Worm (Caenorhabditis elegans) whole organism, L1 larva: ENCODE measurements around the gene T23F4.2.
A peak's percentile ranks its signal among the peaks of the same experiment; 100 is the strongest.

ENCODE experiments used
- C04F5.9 ChIP-seq: sonication (generic microtip); optimal IDR thresholded peaks from 2 replicates; lab custom pipeline; 2016; ENCODE audit warnings: missing genetic modification characterization, missing compliant biosample characterization
- C16A3.4 ChIP-seq: fragments of 150-350 bp; optimal IDR thresholded peaks from 2 replicates; lab custom pipeline; 2014; ENCODE audit warnings: missing biosample characterization, missing genetic modification characterization
- ama-1 ChIP-seq: fragments of 150-350 bp; optimal IDR thresholded peaks from 2 replicates; lab custom pipeline; 2014
- blmp-1 ChIP-seq: fragments of 150-350 bp; optimal IDR thresholded peaks from 2 replicates; lab custom pipeline; 2014; ENCODE audit warnings: missing biosample characterization, missing genetic modification characterization
- ceh-90 ChIP-seq: sonication (generic microtip); optimal IDR thresholded peaks from 2 replicates; lab custom pipeline; 2016; ENCODE audit warnings: missing genetic modification characterization, missing compliant biosample characterization
- efl-1 ChIP-seq, 4 experiments: fragments of 150-350 bp; optimal IDR thresholded peaks in 3 of 4; peaks in 1 of 4; 1 replicate in 1 of 4; 2 replicates in 3 of 4; lab custom pipeline; 2014; ENCODE audit warnings: missing biosample characterization in 2 of 4, missing genetic modification characterization in 2 of 4, missing genetic modification reagents in 2 of 4
- efl-3 ChIP-seq: fragments of 200-800 bp; sonication (Bioruptor generic); optimal IDR thresholded peaks from 2 replicates; lab custom pipeline; 2018; ENCODE audit warnings: mild to moderate bottlenecking, missing genetic modification characterization, missing compliant biosample characterization
- egl-27 ChIP-seq, 2 experiments: fragments of 150-350 bp in 1 of 2; sonication (generic microtip); optimal IDR thresholded peaks; 3 replicates each; lab custom pipeline; 2017 to 2018; ENCODE audit warnings: missing biosample characterization in 2 of 2, missing genetic modification characterization in 2 of 2, missing genetic modification reagents in 2 of 2
- elt-2 ChIP-seq: sonication (generic microtip); optimal IDR thresholded peaks from 2 replicates; lab custom pipeline; 2016; ENCODE audit warnings: missing genetic modification characterization, mild to moderate bottlenecking, inconsistent platforms, missing compliant biosample characterization, missing genetic modification reagents
- fkh-10 ChIP-seq: sonication (generic microtip); optimal IDR thresholded peaks from 2 replicates; lab custom pipeline; 2017; ENCODE audit warnings: missing biosample characterization, missing genetic modification reagents, missing genetic modification characterization
- fkh-8 ChIP-seq: sonication (generic microtip); optimal IDR thresholded peaks from 2 replicates; lab custom pipeline; 2016; ENCODE audit warnings: mild to moderate bottlenecking, missing genetic modification characterization, missing compliant biosample characterization
- grh-1 ChIP-seq: fragments of 200-800 bp; sonication (Bioruptor generic); IDR thresholded peaks from 2 replicates; pipeline ENCODE4 v1.3.6; 2022; ENCODE audit warnings: missing genetic modification reagents, missing genetic modification characterization, missing compliant biosample characterization
- isw-1 ChIP-seq: fragments of 200-800 bp; sonication (Bioruptor generic); IDR thresholded peaks from 2 replicates; pipeline ENCODE4 v1.3.6; 2022; ENCODE audit warnings: missing genetic modification characterization, missing compliant biosample characterization
- lin-14 ChIP-seq: fragments of 200-800 bp; sonication (Bioruptor generic); optimal IDR thresholded peaks from 2 replicates; lab custom pipeline; 2018; ENCODE audit warnings: mild to moderate bottlenecking, missing genetic modification characterization, moderate library complexity, missing compliant biosample characterization
- lir-3 ChIP-seq: sonication (generic microtip); optimal IDR thresholded peaks from 2 replicates; lab custom pipeline; 2016; ENCODE audit warnings: mild to moderate bottlenecking, missing genetic modification characterization, moderate library complexity, missing compliant biosample characterization; ENCODE audit not compliant: poor library complexity
- lsy-2 ChIP-seq, 2 experiments: fragments of 150-350 bp; optimal IDR thresholded peaks; 2 replicates each; lab custom pipeline; 2014; ENCODE audit warnings: missing biosample characterization in 2 of 2, missing genetic modification characterization in 2 of 2
- mab-9 ChIP-seq: fragments of 200-800 bp; sonication (Bioruptor generic); IDR thresholded peaks from 2 replicates; pipeline ENCODE4 v1.3.6; 2022; ENCODE audit warnings: missing genetic modification reagents, missing genetic modification characterization, missing compliant biosample characterization
- mdl-1 ChIP-seq, 2 experiments: fragments of 150-350 bp; optimal IDR thresholded peaks; 2 replicates each; lab custom pipeline; 2014 to 2017; ENCODE audit warnings: missing biosample characterization in 2 of 2, missing genetic modification characterization in 2 of 2, inconsistent platforms in 1 of 2
- mep-1 ChIP-seq: fragments of 150-350 bp; optimal IDR thresholded peaks from 2 replicates; lab custom pipeline; 2014; ENCODE audit warnings: missing biosample characterization, missing genetic modification characterization
- nhr-12 ChIP-seq: sonication (generic microtip); optimal IDR thresholded peaks from 2 replicates; lab custom pipeline; 2017; ENCODE audit warnings: missing biosample characterization, missing genetic modification characterization
- nhr-19 ChIP-seq: fragments of 200-800 bp; sonication (Bioruptor generic); conservative IDR thresholded peaks from 2 replicates; pipeline ENCODE4 v1.3.6; 2022; ENCODE audit warnings: missing genetic modification characterization, missing compliant biosample characterization
- nhr-20 ChIP-seq: sonication (generic microtip); optimal IDR thresholded peaks from 2 replicates; lab custom pipeline; 2016; ENCODE audit warnings: mild to moderate bottlenecking, missing genetic modification characterization, missing compliant biosample characterization
- nhr-237 ChIP-seq: fragments of 150-350 bp; optimal IDR thresholded peaks from 2 replicates; lab custom pipeline; 2014; ENCODE audit warnings: missing biosample characterization, missing genetic modification characterization
- nhr-71 ChIP-seq: sonication (generic microtip); optimal IDR thresholded peaks from 2 replicates; lab custom pipeline; 2016; ENCODE audit warnings: mild to moderate bottlenecking, missing genetic modification characterization, moderate library complexity, missing compliant biosample characterization
- nhr-76 ChIP-seq: sonication (generic microtip); optimal IDR thresholded peaks from 2 replicates; lab custom pipeline; 2017; ENCODE audit warnings: missing biosample characterization, missing genetic modification characterization
- nhr-84 ChIP-seq: sonication (generic microtip); optimal IDR thresholded peaks from 2 replicates; lab custom pipeline; 2017; ENCODE audit warnings: missing biosample characterization, missing genetic modification characterization
- nhr-85 ChIP-seq: sonication (generic microtip); peaks from one replicate; lab custom pipeline; 2016; ENCODE audit warnings: missing genetic modification characterization, inconsistent platforms, missing compliant biosample characterization
- rnt-1 ChIP-seq: sonication (generic microtip); optimal IDR thresholded peaks from 2 replicates; lab custom pipeline; 2016; ENCODE audit warnings: mild to moderate bottlenecking, missing genetic modification characterization, moderate library complexity, missing compliant biosample characterization
- skn-1 ChIP-seq: fragments of 150-350 bp; optimal IDR thresholded peaks from 2 replicates; lab custom pipeline; 2014; ENCODE audit warnings: missing biosample characterization, missing genetic modification characterization
- unc-130 ChIP-seq: fragments of 150-350 bp; optimal IDR thresholded peaks from 2 replicates; lab custom pipeline; 2017; ENCODE audit warnings: missing biosample characterization, missing genetic modification characterization, inconsistent platforms
- unc-30 ChIP-seq: sonication (generic microtip); optimal IDR thresholded peaks from 2 replicates; lab custom pipeline; 2017; ENCODE audit warnings: missing biosample characterization, missing genetic modification characterization
- xbp-1 ChIP-seq: sonication (generic microtip); optimal IDR thresholded peaks from 2 replicates; lab custom pipeline; 2016; ENCODE audit warnings: missing genetic modification characterization, missing compliant biosample characterization
- zip-4 ChIP-seq: fragments of 200-800 bp; sonication (Bioruptor generic); optimal IDR thresholded peaks from 2 replicates; lab custom pipeline; 2018; ENCODE audit warnings: mild to moderate bottlenecking, missing genetic modification characterization, moderate library complexity, missing compliant biosample characterization
- ztf-11 ChIP-seq, 2 experiments: sonication (generic microtip); optimal IDR thresholded peaks; 2 replicates each; lab custom pipeline; 2016 to 2017; ENCODE audit warnings: missing genetic modification characterization in 2 of 2, missing biosample characterization in 1 of 2, missing compliant biosample characterization in 1 of 2

T23F4.2 gene

ce11 chrII:1127676-1128075 lies 35.7 kb upstream of the T23F4.2 start, which contains the start of gene taf-6.1:
Gene taf-6.1, plus strand, starts transcription at chrII:1127976.
- TF ChIP-seq lir-3 (tag; lab: Kevin White, UChicago) = no peak
- TF ChIP-seq ztf-11 (tag; optimal IDR thresholded peaks at IDR 0.05; lab: Kevin White, UChicago) = no peak
- TF ChIP-seq xbp-1 (tag; lab: Kevin White, UChicago) = no peak
- TF ChIP-seq blmp-1 (tag; lab: Kevin White, UChicago) = no peak
- TF ChIP-seq lin-14 (GFP tag; lab: Kevin White, UChicago) = no peak
- TF ChIP-seq egl-27 (tag; optimal IDR thresholded peaks at IDR 0.05; lab: Kevin White, UChicago) = no peak
- no peak for TF ChIP-seq unc-130 (tag; lab: Kevin White, UChicago)
- TF ChIP-seq nhr-76 (tag; lab: Kevin White, UChicago) = no peak
- no peak for TF ChIP-seq unc-30
- no peak for TF ChIP-seq fkh-8
- no peak for TF ChIP-seq efl-3 (GFP tag; lab: Kevin White, UChicago)
- TF ChIP-seq zip-4 (GFP tag; lab: Kevin White, UChicago) = no peak
- no peak for TF ChIP-seq nhr-237 (tag; lab: Kevin White, UChicago)
- no peak for TF ChIP-seq nhr-71 (tag; lab: Kevin White, UChicago)
- no peak for TF ChIP-seq nhr-20 (tag; lab: Kevin White, UChicago)
- no peak for TF ChIP-seq grh-1 (GFP tag; lab: Robert Waterston, UW)
- TF ChIP-seq nhr-19 = no peak

ce11 chrII:1130241-1130640 lies 33.1 kb upstream of the T23F4.2 start:
- TF ChIP-seq fkh-10 (GFP tag; lab: Kevin White, UChicago) (no peak), nhr-85 (tag; lab: Kevin White, UChicago) (peak; percentile 9)

- no peak for TF ChIP-seq mep-1 (tag; lab: Kevin White, UChicago)
- TF ChIP-seq lir-3 (tag; lab: Kevin White, UChicago) = no peak
- TF ChIP-seq ama-1 = no peak
- no peak for TF ChIP-seq blmp-1 (tag; lab: Kevin White, UChicago)
- no peak for TF ChIP-seq ceh-90 (tag; lab: Kevin White, UChicago)
- no peak for TF ChIP-seq nhr-76 (tag; lab: Kevin White, UChicago)
- no peak for TF ChIP-seq nhr-84 (tag; lab: Kevin White, UChicago)
- no peak for TF ChIP-seq nhr-19
- TF ChIP-seq C04F5.9 = no peak
- TF ChIP-seq rnt-1 (tag; lab: Kevin White, UChicago) = no peak
- TF ChIP-seq, all 84 proteins: peak for 0
These were observed 32.0 kb upstream of the T23F4.2 start for ce11 chrII:1131367-1131766.

ce11 chrII:1131821-1132220 lies 31.6 kb upstream of the T23F4.2 start:
- TF ChIP-seq skn-1 (no peak), nhr-19 (no peak)
- TF ChIP-seq, all 84 proteins: peak for 0

- TF ChIP-seq mdl-1 (tag; optimal IDR thresholded peaks at IDR 0.05; lab: Kevin White, UChicago) (no peak), nhr-20 (tag; lab: Kevin White, UChicago) (no peak), elt-2 (tag; lab: Kevin White, UChicago) (no peak), lsy-2 (tag; optimal IDR thresholded peaks at IDR 0.05; lab: Kevin White, UChicago) (no peak), grh-1 (GFP tag; lab: Robert Waterston, UW) (no peak), lir-3 (tag; lab: Kevin White, UChicago) (no peak), nhr-12 (tag; lab: Kevin White, UChicago) (no peak), xbp-1 (tag; lab: Kevin White, UChicago) (no peak), isw-1 (GFP tag; lab: Robert Waterston, UW) (no peak), C16A3.4 (tag; lab: Kevin White, UChicago) (no peak), egl-27 (tag; optimal IDR thresholded peaks at IDR 0.05; lab: Kevin White, UChicago) (no peak), nhr-85 (tag; lab: Kevin White, UChicago) (no peak)
These were observed 30.6 kb upstream of the T23F4.2 start for ce11 chrII:1132750-1133149.

ce11 chrII:1133295-1133694 lies 30.1 kb upstream of the T23F4.2 start:
- no peak for TF ChIP-seq mab-9 (GFP tag; lab: Robert Waterston, UW)
- no peak for TF ChIP-seq efl-1 (optimal IDR thresholded peaks at IDR 0.05; lab: Kevin White, UChicago)
- TF ChIP-seq efl-1 (GFP tag; optimal IDR thresholded peaks at IDR 0.05 in 1 of 2; lab: Kevin White, UChicago) = peak in 1 of 2 experiments; percentile 49
